Fruit fly (Drosophila melanogaster): ENCODE results near the gene CG11498.
A peak's percentile ranks its signal among the peaks of the same experiment; 100 is the strongest.

Gene CG11498

dm6 chr3R:30208766-30209484, 48.7 kb upstream of the CG11498 start, which contains the start of gene RpS7 (continued):
- TF ChIP-seq schlank (tag; optimal IDR thresholded peaks at IDR 0.05) (peak; percentile 78), CG5180 (GFP tag; optimal IDR thresholded peaks at IDR 0.05) (peak; percentile 69), ci (GFP tag; IDR thresholded peaks at IDR 0.05) (peak; percentile 93), zfh2 (GFP tag; optimal IDR thresholded peaks at IDR 0.05) (peak; percentile 31), Xrp1 (GFP tag; IDR thresholded peaks at IDR 0.05) (peak; percentile 29; the same call in 1 of the 2 replicates), zfh1 (GFP tag; IDR thresholded peaks at IDR 0.05) (peak; percentile 88), Aef1 (GFP tag; IDR thresholded peaks at IDR 0.05) (peak; percentile 48; the same call in 2 of the 3 replicates), gce (GFP tag; IDR thresholded peaks at IDR 0.05) (peak; percentile 59; the same call in 1 of the 3 replicates), CG15269 (tag; optimal IDR thresholded peaks at IDR 0.05) (peak; percentile 75), CG15601 (tag; optimal IDR thresholded peaks at IDR 0.05) (peak; percentile 62), CG2875 (GFP tag; optimal IDR thresholded peaks at IDR 0.05) (peak; percentile 67), Med (GFP tag) (peak; percentile 96), CG17568 (GFP tag; optimal IDR thresholded peaks at IDR 0.05) (peak; percentile 90), hth (optimal IDR thresholded peaks at IDR 0.05) (no peak), peb (GFP tag; IDR thresholded peaks at IDR 0.05) (peak; percentile 62; the same call in 1 of the 2 replicates), Blimp-1 (GFP tag; optimal IDR thresholded peaks at IDR 0.05) (peak; percentile 14), CG4730 (GFP tag; IDR thresholded peaks at IDR 0.05) (peak; percentile 51; the same call in 1 of the 2 replicates), CG3995 (GFP tag; optimal IDR thresholded peaks at IDR 0.05) (peak; percentile 36), Dfd (GFP tag; optimal IDR thresholded peaks at IDR 0.05) (no peak), maf-S (GFP tag; optimal IDR thresholded peaks at IDR 0.05) (no peak), Hmr (GFP tag; optimal IDR thresholded peaks at IDR 0.05) (peak; percentile 85), CG12769 (tag; optimal IDR thresholded peaks at IDR 0.05) (peak; percentile 38), Tbp (GFP tag; optimal IDR thresholded peaks at IDR 0.05) (no peak), CG18619 (GFP tag; optimal IDR thresholded peaks at IDR 0.05) (peak; percentile 70), Ptx1 (GFP tag; IDR thresholded peaks at IDR 0.05) (peak; percentile 56), wek (GFP tag; optimal IDR thresholded peaks at IDR 0.05) (peak; percentile 88), Vsx1 (GFP tag; optimal IDR thresholded peaks at IDR 0.05) (peak; percentile 74), HmgZ (tag; optimal IDR thresholded peaks at IDR 0.05) (peak; percentile 31), bigmax (GFP tag; optimal IDR thresholded peaks at IDR 0.05) (peak; percentile 38), CG2129 (GFP tag; IDR thresholded peaks at IDR 0.05; ENCODE audit: partially characterized antibody) (peak; percentile 96), CG7556 (GFP tag; optimal IDR thresholded peaks at IDR 0.05) (peak; percentile 66), CG2120 (GFP tag; optimal IDR thresholded peaks at IDR 0.05) (peak; percentile 54), abd-A (tag; optimal IDR thresholded peaks at IDR 0.05) (no peak), yki (optimal IDR thresholded peaks at IDR 0.05) (no peak), CG7963 (GFP tag; IDR thresholded peaks at IDR 0.05; ENCODE audit: partially characterized antibody) (peak; percentile 88), kay (GFP tag; optimal IDR thresholded peaks at IDR 0.05) (no peak), Meics (GFP tag; optimal IDR thresholded peaks at IDR 0.05) (peak; percentile 87), slp2 (GFP tag; optimal IDR thresholded peaks at IDR 0.05) (peak; percentile 37), danr (GFP tag; IDR thresholded peaks at IDR 0.05) (peak; percentile 62), zen (tag; optimal IDR thresholded peaks at IDR 0.05) (no peak), CG5245 (GFP tag; optimal IDR thresholded peaks at IDR 0.05) (peak; percentile 35), CG1647 (GFP tag; optimal IDR thresholded peaks at IDR 0.05) (peak; percentile 30), Stat92E (GFP tag; optimal IDR thresholded peaks at IDR 0.05) (peak in 1 of 3 experiments; percentile 17), CG6765 (GFP tag; optimal IDR thresholded peaks at IDR 0.05) (peak; percentile 93), CG2889 (GFP tag; IDR thresholded peaks at IDR 0.05) (no peak), CG11695 (GFP tag; IDR thresholded peaks at IDR 0.05) (peak; percentile 79)
